Fruit fly (Drosophila melanogaster): ENCODE measurements around the gene CG45122.

DNA sequence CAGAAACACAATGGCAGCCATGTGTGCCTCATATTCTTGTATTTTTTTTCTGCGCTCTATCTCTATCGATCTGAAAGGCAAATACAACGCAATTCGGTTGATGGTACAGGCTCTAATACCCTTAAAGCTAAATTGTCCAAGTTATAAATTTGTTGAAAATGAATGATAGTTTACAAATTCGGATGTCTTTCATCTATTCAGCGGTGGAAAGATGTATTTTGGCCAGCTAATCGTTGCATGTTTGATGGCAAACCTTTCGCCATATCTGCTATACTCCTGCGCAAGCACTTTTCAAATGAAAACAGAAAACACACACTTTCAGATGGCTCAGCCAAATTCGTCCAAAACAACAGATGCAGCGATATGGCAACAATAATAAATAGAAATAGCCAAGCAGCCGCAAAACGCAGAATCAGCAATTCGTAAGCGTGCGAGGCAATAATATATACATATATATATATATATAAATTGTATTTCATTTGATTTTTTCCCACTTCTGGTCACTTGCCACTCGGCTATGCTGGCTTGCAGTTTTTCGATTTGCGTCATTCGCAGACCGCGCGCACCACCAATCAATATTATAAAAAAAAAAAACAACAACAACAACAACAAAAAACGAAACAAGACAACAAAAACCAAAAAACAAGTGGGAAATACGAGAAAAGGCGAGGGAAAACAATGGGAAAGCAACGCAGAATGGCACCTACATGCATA is 29.6 kb upstream of the CG45122 start:
- TF ChIP-seq CG10462 (GFP tag; optimal IDR thresholded peaks at IDR 0.05) (no peak), TFAM (GFP tag; optimal IDR thresholded peaks at IDR 0.05) (no peak), Dip3 (GFP tag; optimal IDR thresholded peaks at IDR 0.05) (no peak)
